Worm (Caenorhabditis elegans): ENCODE results near the gene C09G9.3.

ce11 chrIV:8893746-8894145 is 20.9 kb upstream of the C09G9.3 start, which contains the start of gene rad-54.L2:
- TF ChIP-seq ham-2 (GFP tag; optimal IDR thresholded peaks at IDR 0.05) = no peak
- TF ChIP-seq nhr-12 (tag; optimal IDR thresholded peaks at IDR 0.05) = no peak
- no peak for TF ChIP-seq unc-39 (tag; optimal IDR thresholded peaks at IDR 0.05)
- TF ChIP-seq ztf-11 (tag; optimal IDR thresholded peaks at IDR 0.05) = no peak
- TF ChIP-seq nhr-237 (tag; optimal IDR thresholded peaks at IDR 0.05) = peak; percentile 58
- peak; percentile 90 for TF ChIP-seq pha-4 (tag; optimal IDR thresholded peaks at IDR 0.05)
- no peak for TF ChIP-seq drap-1 (GFP tag; optimal IDR thresholded peaks at IDR 0.05)
- no peak for TF ChIP-seq sem-2 (GFP tag; optimal IDR thresholded peaks at IDR 0.05)
- no peak for TF ChIP-seq lin-13 (tag; optimal IDR thresholded peaks at IDR 0.05)
- TF ChIP-seq tbx-8 (GFP tag; optimal IDR thresholded peaks at IDR 0.05) = no peak
- no peak for TF ChIP-seq elt-3 (tag; optimal IDR thresholded peaks at IDR 0.05)
- no peak for TF ChIP-seq zip-8 (tag; optimal IDR thresholded peaks at IDR 0.05)
- TF ChIP-seq unc-62 (GFP tag; optimal IDR thresholded peaks at IDR 0.05) = no peak
